Worm (Caenorhabditis elegans): Measurements from ENCODE around the gene lipl-4.

DNA sequence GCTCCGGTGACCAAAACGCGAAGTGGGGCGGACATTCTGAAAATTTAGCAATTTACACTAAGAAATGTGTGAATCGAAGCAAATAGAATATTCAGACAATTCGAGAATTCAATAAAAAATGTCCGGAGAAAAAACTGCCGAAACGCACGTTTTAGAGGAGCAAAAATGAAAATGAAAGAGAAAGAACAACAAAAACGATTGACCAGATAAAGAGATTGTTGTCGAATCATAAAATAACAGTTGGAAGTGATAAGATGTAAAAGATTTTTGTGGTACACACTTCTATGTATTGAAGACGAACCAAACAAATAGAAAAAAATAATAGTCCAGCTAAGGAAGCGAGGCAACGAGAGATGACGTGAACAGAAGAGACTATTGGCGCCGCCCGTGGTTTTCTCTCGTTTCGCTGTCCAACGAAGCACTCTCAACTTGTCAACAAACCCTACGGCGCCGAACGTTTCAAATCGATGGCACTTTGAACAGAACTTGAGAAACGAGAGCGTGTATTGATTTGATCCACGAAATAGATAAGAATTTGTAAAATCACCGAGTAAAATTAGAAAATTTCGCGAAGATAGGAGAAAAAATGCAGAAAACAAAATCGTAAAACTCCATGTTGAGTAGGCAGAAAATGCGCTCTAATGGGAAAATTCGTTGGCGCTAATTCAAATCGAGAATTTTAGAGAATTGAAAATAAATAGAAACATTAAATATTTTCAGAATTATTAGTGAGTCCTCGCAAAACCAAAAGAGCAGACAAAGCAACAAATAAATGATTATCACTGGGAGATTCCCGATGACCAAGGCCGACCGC is 33.3 kb upstream of the lipl-4 start, which contains the start of gene mdh-1:
- TF ChIP-seq nhr-11 (tag; optimal IDR thresholded peaks at IDR 0.05) (no peak), lsy-2 (tag; optimal IDR thresholded peaks at IDR 0.05) (no peak), nhr-237 (tag; optimal IDR thresholded peaks at IDR 0.05) (no peak), lin-11 (tag; optimal IDR thresholded peaks at IDR 0.05) (no peak), unc-62 (GFP tag; optimal IDR thresholded peaks at IDR 0.05) (no peak), nhr-21 (tag; optimal IDR thresholded peaks at IDR 0.05) (no peak), gmeb-1 (tag; optimal IDR thresholded peaks at IDR 0.05) (no peak)

Measured in whole organism, L2 larva.